Fruit fly (Drosophila melanogaster) whole organism, adult: ENCODE results near the gene ICA69.

Experiments used
- CG11617 ChIP-seq: fragments of 200-800 bp; sonication (Bioruptor generic); optimal IDR thresholded peaks from 2 replicates; lab custom pipeline; 2017; ENCODE audit warnings: mild to moderate bottlenecking, missing biosample characterization, missing genetic modification reagents, missing genetic modification characterization
- CG12768 ChIP-seq: fragments of 200-800 bp; sonication (Bioruptor generic); optimal IDR thresholded peaks from 2 replicates; lab custom pipeline; 2017; ENCODE audit warnings: missing biosample characterization, missing genetic modification characterization, mild to moderate bottlenecking, moderate library complexity, missing genetic modification reagents
- CG1620 ChIP-seq: fragments of 200-800 bp; sonication (Bioruptor generic); optimal IDR thresholded peaks from 2 replicates; lab custom pipeline; 2016; ENCODE audit warnings: missing biosample characterization, missing genetic modification characterization
- CG33017 ChIP-seq: fragments of 200-800 bp; sonication (Bioruptor generic); optimal IDR thresholded peaks from 2 replicates; lab custom pipeline; 2018; ENCODE audit warnings: missing biosample characterization, mild to moderate bottlenecking, missing genetic modification characterization, moderate library complexity
- CG5204 ChIP-seq: fragments of 200-800 bp; sonication (Bioruptor generic); optimal IDR thresholded peaks from 2 replicates; lab custom pipeline; 2016; ENCODE audit warnings: missing biosample characterization, missing genetic modification characterization
- CG7045 ChIP-seq: fragments of 200-800 bp; sonication (Bioruptor generic); optimal IDR thresholded peaks from 2 replicates; lab custom pipeline; 2017; ENCODE audit warnings: missing biosample characterization, mild to moderate bottlenecking, missing genetic modification characterization
- Clk ChIP-seq: fragments of 200-800 bp; sonication (Bioruptor generic); optimal IDR thresholded peaks from 2 replicates; lab custom pipeline; 2017; ENCODE audit warnings: missing biosample characterization, missing genetic modification characterization
- Hr96 ChIP-seq: fragments of 200-800 bp; sonication (Bioruptor generic); optimal IDR thresholded peaks from 2 replicates; lab custom pipeline; 2016; ENCODE audit warnings: missing biosample characterization, missing genetic modification characterization
- cnc ChIP-seq, 2 experiments: fragments of >200 bp; optimal IDR thresholded peaks; 2 replicates each; lab custom pipeline; 2017
- kay ChIP-seq: fragments of 200-800 bp; sonication (Bioruptor generic); peaks from one replicate; lab custom pipeline; 2016; ENCODE audit warnings: missing biosample characterization, missing genetic modification characterization, borderline replicate concordance
- ovo ChIP-seq: fragments of 200-800 bp; sonication (Bioruptor generic); optimal IDR thresholded peaks from 2 replicates; lab custom pipeline; 2016; ENCODE audit warnings: missing biosample characterization, missing genetic modification characterization
- pad ChIP-seq: fragments of 200-800 bp; sonication (Bioruptor generic); optimal IDR thresholded peaks from 3 replicates; lab custom pipeline; 2017; ENCODE audit warnings: missing biosample characterization, missing genetic modification characterization, mild to moderate bottlenecking, moderate library complexity, missing genetic modification reagents

dm6 chr3L:21106883-21107282, 24.4 kb upstream of the ICA69 start:
- TF ChIP-seq pad (GFP tag; lab: Kevin White, UChicago) (no peak), CG33017 (tag; lab: Kevin White, UChicago) (no peak), CG1620 (GFP tag; lab: Kevin White, UChicago) (no peak), ovo (GFP tag; lab: Kevin White, UChicago) (no peak), kay (no peak), CG12768 (GFP tag; lab: Kevin White, UChicago) (no peak), CG7045 (no peak), Hr96 (GFP tag; lab: Kevin White, UChicago) (no peak), CG11617 (no peak), CG5204 (GFP tag; lab: Kevin White, UChicago) (no peak), cnc (optimal IDR thresholded peaks at IDR 0.05; lab: Kevin White, UChicago) (no peak), Clk (no peak)
